Fruit fly (Drosophila melanogaster) whole organism, embryonic: ENCODE data around the gene CG17450.
A peak's percentile ranks its signal among the peaks of the same experiment; 100 is the strongest.

Source experiments
- Ada2b ChIP-seq: fragments of 200-800 bp; sonication (Bioruptor generic); IDR thresholded peaks from 2 replicates; pipeline ENCODE4 v1.3.6; 2022; ENCODE audit warnings: missing biosample characterization, missing genetic modification characterization
- Atf6 ChIP-seq: fragments of 200-800 bp; sonication (Bioruptor generic); IDR thresholded peaks from 2 replicates; pipeline ENCODE4 v1.3.6; 2022; ENCODE audit warnings: missing biosample characterization, missing genetic modification characterization
- C15 ChIP-seq: fragments of 200-800 bp; sonication (Bioruptor generic); IDR thresholded peaks from 3 replicates; pipeline ENCODE4 v1.3.6; 2022; ENCODE audit warnings: missing biosample characterization, missing genetic modification characterization
- CG10267 ChIP-seq: fragments of 200-800 bp; sonication (Bioruptor generic); optimal IDR thresholded peaks from 2 replicates; lab custom pipeline; 2018; ENCODE audit warnings: missing biosample characterization, mild to moderate bottlenecking, missing genetic modification characterization, moderate library complexity
- CG14014 ChIP-seq: fragments of 200-800 bp; sonication (Bioruptor generic); IDR thresholded peaks from 2 replicates; pipeline ENCODE4 v1.3.6; 2022; ENCODE audit warnings: missing biosample characterization, missing genetic modification characterization
- CG2678 ChIP-seq: fragments of 200-800 bp; sonication (Bioruptor generic); optimal IDR thresholded peaks from 3 replicates; lab custom pipeline; 2019; ENCODE audit warnings: missing biosample characterization, mild to moderate bottlenecking, missing genetic modification characterization, moderate library complexity
- CG2875 ChIP-seq: fragments of 200-800 bp; sonication (Bioruptor generic); optimal IDR thresholded peaks from 2 replicates; lab custom pipeline; 2017; ENCODE audit warnings: missing biosample characterization, mild to moderate bottlenecking, missing genetic modification characterization, missing genetic modification reagents
- CG2889 ChIP-seq: fragments of 200-800 bp; sonication (Bioruptor generic); IDR thresholded peaks from 3 replicates; pipeline ENCODE4 v1.3.6; 2022; ENCODE audit warnings: missing biosample characterization, missing genetic modification characterization
- CG31388 ChIP-seq: fragments of 200-800 bp; sonication (Bioruptor generic); optimal IDR thresholded peaks from 2 replicates; lab custom pipeline; 2016; ENCODE audit warnings: missing biosample characterization, missing genetic modification characterization
- CG3847 ChIP-seq: fragments of 200-800 bp; sonication (Bioruptor generic); IDR thresholded peaks from 2 replicates; pipeline ENCODE4 v1.3.6; 2022; ENCODE audit warnings: missing biosample characterization, missing genetic modification characterization
- CG4707 ChIP-seq: fragments of 200-800 bp; sonication (Bioruptor generic); optimal IDR thresholded peaks from 2 replicates; lab custom pipeline; 2018; ENCODE audit warnings: missing biosample characterization, mild to moderate bottlenecking, missing genetic modification characterization, moderate library complexity
- CG4854 ChIP-seq: fragments of 200-800 bp; sonication (Bioruptor generic); optimal IDR thresholded peaks from 2 replicates; lab custom pipeline; 2016; ENCODE audit warnings: missing biosample characterization, missing genetic modification characterization, inconsistent platforms
- CG7271 ChIP-seq: fragments of 200-800 bp; sonication (Bioruptor generic); optimal IDR thresholded peaks from 2 replicates; lab custom pipeline; 2018; ENCODE audit warnings: missing biosample characterization, mild to moderate bottlenecking, missing genetic modification characterization, moderate library complexity
- CG9437 ChIP-seq: fragments of 200-800 bp; sonication (Bioruptor generic); optimal IDR thresholded peaks from 2 replicates; lab custom pipeline; 2018; ENCODE audit warnings: missing biosample characterization, mild to moderate bottlenecking, missing genetic modification characterization
- CG9817 ChIP-seq: fragments of 200-800 bp; sonication (Bioruptor generic); optimal IDR thresholded peaks from 2 replicates; lab custom pipeline; 2018; ENCODE audit warnings: missing biosample characterization, mild to moderate bottlenecking, missing genetic modification characterization, moderate library complexity
- CkIIα-i1 ChIP-seq: fragments of 200-800 bp; sonication (Bioruptor generic); IDR thresholded peaks from 2 replicates; pipeline ENCODE4 v1.3.6; 2022; ENCODE audit warnings: missing biosample characterization, missing genetic modification characterization
- Dll ChIP-seq: fragments of 200-800 bp; sonication (Bioruptor generic); IDR thresholded peaks from 4 replicates; pipeline ENCODE4 v1.3.6; 2022; ENCODE audit warnings: missing biosample characterization, missing genetic modification characterization; ENCODE audit not compliant: partially characterized antibody
- Doc2 ChIP-seq: fragments of 200-800 bp; sonication (Bioruptor generic); IDR thresholded peaks from 2 replicates; pipeline ENCODE4 v1.3.6; 2022; ENCODE audit warnings: missing biosample characterization, missing genetic modification characterization
- HLH3B ChIP-seq: fragments of 200-800 bp; sonication (Bioruptor generic); IDR thresholded peaks from 2 replicates; pipeline ENCODE4 v1.3.6; 2022; ENCODE audit warnings: missing biosample characterization, missing genetic modification characterization
- Hmr ChIP-seq: fragments of 200-800 bp; sonication (Bioruptor generic); optimal IDR thresholded peaks from 3 replicates; lab custom pipeline; 2017; ENCODE audit warnings: mild to moderate bottlenecking, missing biosample characterization, missing genetic modification reagents, missing genetic modification characterization
- Hr51 ChIP-seq, 2 experiments: fragments of 200-800 bp; sonication (Bioruptor generic); optimal IDR thresholded peaks; 2 replicates in 1 of 2; 3 replicates in 1 of 2; lab custom pipeline; 2016 to 2018; ENCODE audit warnings: missing biosample characterization in 2 of 2, missing genetic modification characterization in 2 of 2, mild to moderate bottlenecking in 1 of 2, moderate library complexity in 1 of 2
- Meics ChIP-seq: fragments of 200-800 bp; sonication (Bioruptor generic); optimal IDR thresholded peaks from 2 replicates; lab custom pipeline; 2017; ENCODE audit warnings: missing biosample characterization, mild to moderate bottlenecking, missing genetic modification characterization
- Myb ChIP-seq: fragments of 200-800 bp; sonication (Bioruptor generic); optimal IDR thresholded peaks from 2 replicates; lab custom pipeline; 2016; ENCODE audit warnings: missing biosample characterization, missing genetic modification characterization
- NC2α ChIP-seq: fragments of 200-800 bp; sonication (Bioruptor generic); optimal IDR thresholded peaks from 2 replicates; lab custom pipeline; 2016; ENCODE audit warnings: missing biosample characterization, missing genetic modification characterization
- Pdp1 ChIP-seq, 2 experiments: fragments of 200-800 bp; sonication (Bioruptor generic); optimal IDR thresholded peaks; 3 replicates each; lab custom pipeline; 2016; ENCODE audit warnings: missing biosample characterization in 2 of 2, missing genetic modification characterization in 2 of 2, mild to moderate bottlenecking in 1 of 2, moderate library complexity in 1 of 2
- Ravus ChIP-seq: fragments of 200-800 bp; sonication (Bioruptor generic); IDR thresholded peaks from 2 replicates; pipeline ENCODE4 v1.3.6; 2022; ENCODE audit warnings: missing biosample characterization, missing genetic modification characterization
- Vsx1 ChIP-seq: fragments of 200-800 bp; sonication (Bioruptor generic); optimal IDR thresholded peaks from 2 replicates; lab custom pipeline; 2017; ENCODE audit warnings: missing biosample characterization, mild to moderate bottlenecking, missing genetic modification characterization, missing genetic modification reagents
- bbx ChIP-seq: fragments of 200-800 bp; sonication (Bioruptor generic); IDR thresholded peaks from 2 replicates; pipeline ENCODE4 v1.3.6; 2022; ENCODE audit warnings: missing biosample characterization, missing genetic modification characterization; ENCODE audit not compliant: partially characterized antibody
- bigmax ChIP-seq: fragments of 200-800 bp; sonication (Bioruptor generic); optimal IDR thresholded peaks from 2 replicates; lab custom pipeline; 2018; ENCODE audit warnings: missing biosample characterization, mild to moderate bottlenecking, missing genetic modification characterization
- cato ChIP-seq: fragments of 200-800 bp; sonication (Bioruptor generic); optimal IDR thresholded peaks from 2 replicates; lab custom pipeline; 2016; ENCODE audit warnings: missing biosample characterization, missing genetic modification characterization, borderline replicate concordance
- chif ChIP-seq, 2 experiments: fragments of 200-800 bp; sonication (Bioruptor generic); optimal IDR thresholded peaks; 3 replicates each; lab custom pipeline; 2016; ENCODE audit warnings: missing biosample characterization in 2 of 2, missing genetic modification characterization in 2 of 2
- esg ChIP-seq: fragments of 200-800 bp; sonication (Bioruptor generic); conservative IDR thresholded peaks from 2 replicates; pipeline ENCODE4 v1.3.6; 2022; ENCODE audit warnings: missing biosample characterization, missing genetic modification characterization
- fu2 ChIP-seq: fragments of 200-800 bp; sonication (Bioruptor generic); optimal IDR thresholded peaks from 2 replicates; lab custom pipeline; 2016; ENCODE audit warnings: missing biosample characterization, missing genetic modification characterization
- gcm2 ChIP-seq: fragments of 200-800 bp; sonication (Bioruptor generic); optimal IDR thresholded peaks from 2 replicates; lab custom pipeline; 2016; ENCODE audit warnings: missing biosample characterization, missing genetic modification characterization
- gt ChIP-seq: fragments of 200-800 bp; sonication (Bioruptor generic); IDR thresholded peaks from 2 replicates; pipeline ENCODE4 v1.3.6; 2022; ENCODE audit warnings: missing biosample characterization, missing genetic modification characterization
- hb ChIP-seq: fragments of 200-800 bp; sonication (Bioruptor generic); IDR thresholded peaks from 3 replicates; pipeline ENCODE4 v1.3.6; 2022; ENCODE audit warnings: missing biosample characterization, missing genetic modification characterization; ENCODE audit not compliant: partially characterized antibody
- ind ChIP-seq: fragments of 200-800 bp; sonication (Bioruptor generic); optimal IDR thresholded peaks from 3 replicates; lab custom pipeline; 2016; ENCODE audit warnings: missing biosample characterization, missing genetic modification characterization
- inv ChIP-seq: fragments of 200-800 bp; sonication (Bioruptor generic); IDR thresholded peaks from 2 replicates; pipeline ENCODE4 v1.3.6; 2022; ENCODE audit warnings: missing biosample characterization, missing genetic modification characterization; ENCODE audit not compliant: partially characterized antibody
- jumu ChIP-seq: fragments of 200-800 bp; sonication (Bioruptor generic); optimal IDR thresholded peaks from 3 replicates; lab custom pipeline; 2016; ENCODE audit warnings: missing biosample characterization, missing genetic modification characterization
- lola ChIP-seq, 3 experiments: fragments of >200 bp in 2 of 3; fragments of 200-800 bp in 1 of 3; sonication (Bioruptor generic) in 1 of 3; optimal IDR thresholded peaks; 2 replicates each; lab custom pipeline; 2017 to 2019; ENCODE audit warnings: missing biosample characterization in 3 of 3, missing genetic modification characterization in 3 of 3, mild to moderate bottlenecking in 1 of 3, moderate library complexity in 1 of 3
- pho ChIP-seq: fragments of 200-800 bp; sonication (Bioruptor generic); optimal IDR thresholded peaks from 2 replicates; lab custom pipeline; 2016; ENCODE audit warnings: missing biosample characterization, missing genetic modification characterization
- run ChIP-seq: fragments of 200-800 bp; sonication (Bioruptor generic); optimal IDR thresholded peaks from 3 replicates; lab custom pipeline; 2018; ENCODE audit warnings: missing biosample characterization, mild to moderate bottlenecking, missing genetic modification characterization
- seq ChIP-seq: fragments of 200-800 bp; sonication (Bioruptor generic); IDR thresholded peaks from 2 replicates; pipeline ENCODE4 v1.3.6; 2022; ENCODE audit warnings: missing biosample characterization, missing genetic modification characterization
- sim ChIP-seq: fragments of 200-800 bp; sonication (Bioruptor generic); IDR thresholded peaks from 2 replicates; pipeline ENCODE4 v1.3.6; 2022; ENCODE audit warnings: missing biosample characterization, missing genetic modification characterization
- slou ChIP-seq: fragments of 200-800 bp; sonication (Bioruptor generic); optimal IDR thresholded peaks from 3 replicates; lab custom pipeline; 2016; ENCODE audit warnings: missing biosample characterization, missing genetic modification characterization
- sna ChIP-seq: fragments of 200-800 bp; sonication (Bioruptor generic); IDR thresholded peaks from 2 replicates; pipeline ENCODE4 v1.3.6; 2022; ENCODE audit warnings: missing biosample characterization, missing genetic modification characterization; ENCODE audit not compliant: partially characterized antibody
- sob ChIP-seq: fragments of 200-800 bp; sonication (Bioruptor generic); IDR thresholded peaks from 2 replicates; pipeline ENCODE4 v1.3.6; 2022; ENCODE audit warnings: missing biosample characterization, missing genetic modification characterization
- twi ChIP-seq: fragments of 200-800 bp; optimal IDR thresholded peaks from 2 replicates; lab custom pipeline; 2019; ENCODE audit warnings: missing biosample characterization, mild to moderate bottlenecking, missing genetic modification characterization, moderate library complexity
- zfh1 ChIP-seq: fragments of 200-800 bp; sonication (Bioruptor generic); IDR thresholded peaks from 3 replicates; pipeline ENCODE4 v1.3.6; 2022; ENCODE audit warnings: missing biosample characterization, missing genetic modification characterization

Gene CG17450

dm6 chrX:21629482-21630159 lies 20.9 kb upstream of the CG17450 start, which contains the start of gene DIP1 (continued):
- TF ChIP-seq CG3847 (GFP tag; lab: Robert Waterston, UW): no peak
- 0 out of 2 replicates have a peak, but pooled peaks have one; percentile 4 for TF ChIP-seq HLH3B (GFP tag; lab: Robert Waterston, UW)
- TF ChIP-seq inv (GFP tag; lab: Robert Waterston, UW): no peak
- TF ChIP-seq CG4854: no peak
- TF ChIP-seq Atf6 (GFP tag; lab: Robert Waterston, UW): no peak; the same call in 1 of the 2 replicates
- peak in 1 of 2 experiments; percentile 82 for TF ChIP-seq Pdp1 (GFP tag; optimal IDR thresholded peaks at IDR 0.05; lab: Kevin White, UChicago)
- TF ChIP-seq CG4707 (GFP tag; lab: Kevin White, UChicago): no peak
- TF ChIP-seq cato (GFP tag; lab: Kevin White, UChicago): no peak
- peak; percentile 17 for TF ChIP-seq CG10267 (tag; lab: Kevin White, UChicago)
- no peak for TF ChIP-seq CG7271 (tag; lab: Kevin White, UChicago)
- peak; percentile 56; the same call in 1 of the 2 replicates for TF ChIP-seq CG14014 (GFP tag; lab: Robert Waterston, UW)
- TF ChIP-seq jumu (GFP tag; lab: Kevin White, UChicago): no peak
- TF ChIP-seq lola (GFP tag; optimal IDR thresholded peaks at IDR 0.05; lab: Kevin White, UChicago): no peak
- no peak; the same call in 1 of the 2 replicates for TF ChIP-seq Ravus (GFP tag; lab: Robert Waterston, UW)
- no peak for TF ChIP-seq Vsx1
- TF ChIP-seq CG2889 (GFP tag; lab: Robert Waterston, UW): no peak
- TF ChIP-seq Myb (GFP tag; lab: Kevin White, UChicago): no peak
- TF ChIP-seq sna (GFP tag; lab: Robert Waterston, UW): no peak
- TF ChIP-seq sob: no peak
- no peak for TF ChIP-seq zfh1 (GFP tag; lab: Robert Waterston, UW)
- 0 out of 2 replicates have a peak, but pooled peaks have one; percentile 6 for TF ChIP-seq bbx (GFP tag; lab: Robert Waterston, UW)
- no peak for TF ChIP-seq slou
- TF ChIP-seq CkIIα-i1: no peak
- TF ChIP-seq NC2α: no peak
- TF ChIP-seq CG9817 (tag; lab: Kevin White, UChicago): no peak
- no peak for TF ChIP-seq fu2 (GFP tag; lab: Kevin White, UChicago)
- TF ChIP-seq Meics (GFP tag; lab: Kevin White, UChicago): no peak
- TF ChIP-seq Hmr (GFP tag; lab: Kevin White, UChicago): peak; percentile 23
- no peak for TF ChIP-seq CG31388
- TF ChIP-seq Ada2b: peak; percentile 27; the same call in 1 of the 2 replicates
- no peak for TF ChIP-seq ind (GFP tag; lab: Kevin White, UChicago)
- TF ChIP-seq Hr51 (GFP tag; optimal IDR thresholded peaks at IDR 0.05; lab: Kevin White, UChicago): peak in 1 of 2 experiments; percentile 49
- TF ChIP-seq CG9437: no peak
- TF ChIP-seq seq: no peak
- no peak for TF ChIP-seq C15 (GFP tag; lab: Robert Waterston, UW)
- TF ChIP-seq bigmax: no peak
- TF ChIP-seq esg (GFP tag; lab: Robert Waterston, UW): no peak
- TF ChIP-seq gt (GFP tag; lab: Robert Waterston, UW): no peak
- no peak for TF ChIP-seq Dll (GFP tag; lab: Robert Waterston, UW)
- peak; percentile 12 for TF ChIP-seq CG2678 (tag; lab: Kevin White, UChicago)
- TF ChIP-seq hb (GFP tag; lab: Robert Waterston, UW): no peak
- no peak for TF ChIP-seq pho (GFP tag; lab: Kevin White, UChicago)
- TF ChIP-seq chif (GFP tag; optimal IDR thresholded peaks at IDR 0.05; lab: Kevin White, UChicago): peak in 1 of 2 experiments; percentile 38
- no peak for TF ChIP-seq gcm2 (GFP tag; lab: Kevin White, UChicago)
- TF ChIP-seq twi (tag; lab: Kevin White, UChicago): no peak
- TF ChIP-seq CG2875 (GFP tag; lab: Kevin White, UChicago): peak; percentile 17
- no peak for TF ChIP-seq sim (GFP tag; lab: Robert Waterston, UW)
- no peak for TF ChIP-seq run (tag; lab: Kevin White, UChicago)
- no peak for TF ChIP-seq Doc2 (GFP tag; lab: Robert Waterston, UW)
